Fruit fly (Drosophila melanogaster) whole organism, embryonic: ENCODE results near the gene kdn.
A peak's percentile ranks its signal among the peaks of the same experiment; 100 is the strongest.

Source experiments
- Asciz ChIP-seq: fragments of 200-800 bp; sonication (Bioruptor generic); optimal IDR thresholded peaks from 2 replicates; lab custom pipeline; 2017; ENCODE audit warnings: missing biosample characterization, mild to moderate bottlenecking, missing genetic modification characterization, missing genetic modification reagents
- Atf3 ChIP-seq: fragments of 200-800 bp; sonication (Bioruptor generic); optimal IDR thresholded peaks from 3 replicates; lab custom pipeline; 2016; ENCODE audit warnings: missing biosample characterization, missing genetic modification characterization
- B-H1 ChIP-seq: fragments of 200-800 bp; sonication (Bioruptor generic); IDR thresholded peaks from 3 replicates; pipeline ENCODE4 v1.3.6; 2022; ENCODE audit warnings: missing biosample characterization, missing genetic modification characterization
- BEAF-32 ChIP-seq: fragments of 200-800 bp; sonication (Bioruptor generic); optimal IDR thresholded peaks from 3 replicates; lab custom pipeline; 2017; ENCODE audit warnings: missing biosample characterization, missing genetic modification characterization, mild to moderate bottlenecking, moderate library complexity, missing genetic modification reagents
- CG10274 ChIP-seq: fragments of 200-800 bp; sonication (Bioruptor generic); optimal IDR thresholded peaks from 3 replicates; lab custom pipeline; 2017; ENCODE audit warnings: missing biosample characterization, mild to moderate bottlenecking, missing genetic modification characterization
- CG10959 ChIP-seq: fragments of 200-800 bp; sonication (Bioruptor generic); IDR thresholded peaks from 2 replicates; pipeline ENCODE4 v1.3.6; 2022; ENCODE audit warnings: missing biosample characterization, missing genetic modification characterization
- CG12155 ChIP-seq: fragments of 200-800 bp; sonication (Bioruptor generic); optimal IDR thresholded peaks from 3 replicates; lab custom pipeline; 2016; ENCODE audit warnings: missing biosample characterization, missing genetic modification characterization
- CG12219 ChIP-seq: fragments of 200-800 bp; sonication (Bioruptor generic); optimal IDR thresholded peaks from 3 replicates; lab custom pipeline; 2018; ENCODE audit warnings: missing biosample characterization, mild to moderate bottlenecking, missing genetic modification characterization
- CG12769 ChIP-seq: fragments of 200-800 bp; sonication (Bioruptor generic); optimal IDR thresholded peaks from 2 replicates; lab custom pipeline; 2019; ENCODE audit warnings: missing biosample characterization, mild to moderate bottlenecking, missing genetic modification characterization, moderate library complexity
- CG13287 ChIP-seq: fragments of 200-800 bp; sonication (Bioruptor generic); IDR thresholded peaks from 2 replicates; pipeline ENCODE4 v1.3.6; 2022; ENCODE audit warnings: missing biosample characterization, missing genetic modification characterization; ENCODE audit not compliant: partially characterized antibody
- CG14667 ChIP-seq: fragments of 200-800 bp; sonication (Bioruptor generic); IDR thresholded peaks from 2 replicates; pipeline ENCODE4 v1.3.6; 2022; ENCODE audit warnings: missing biosample characterization, missing genetic modification characterization
- CG14860 ChIP-seq: fragments of 200-800 bp; sonication (Bioruptor generic); IDR thresholded peaks from 3 replicates; pipeline ENCODE4 v1.3.6; 2022; ENCODE audit warnings: missing biosample characterization, missing genetic modification characterization; ENCODE audit not compliant: partially characterized antibody
- CG15601 ChIP-seq: fragments of 200-800 bp; sonication (Bioruptor generic); optimal IDR thresholded peaks from 3 replicates; lab custom pipeline; 2019; ENCODE audit warnings: missing biosample characterization, mild to moderate bottlenecking, missing genetic modification characterization, moderate library complexity
- CG1792 ChIP-seq: fragments of 200-800 bp; sonication (Bioruptor generic); optimal IDR thresholded peaks from 2 replicates; lab custom pipeline; 2016; ENCODE audit warnings: missing biosample characterization, missing genetic modification characterization
- CG18619 ChIP-seq: fragments of 200-800 bp; sonication (Bioruptor generic); optimal IDR thresholded peaks from 3 replicates; lab custom pipeline; 2017; ENCODE audit warnings: missing biosample characterization, mild to moderate bottlenecking, missing genetic modification characterization
- CG18764 ChIP-seq: fragments of 200-800 bp; sonication (Bioruptor generic); optimal IDR thresholded peaks from 3 replicates; lab custom pipeline; 2016; ENCODE audit warnings: missing biosample characterization, missing genetic modification characterization
- CG2199 ChIP-seq: fragments of 200-800 bp; sonication (Bioruptor generic); IDR thresholded peaks from 3 replicates; pipeline ENCODE4 v1.3.6; 2022; ENCODE audit warnings: missing biosample characterization, missing genetic modification characterization
- CG3847 ChIP-seq: fragments of 200-800 bp; sonication (Bioruptor generic); IDR thresholded peaks from 2 replicates; pipeline ENCODE4 v1.3.6; 2022; ENCODE audit warnings: missing biosample characterization, missing genetic modification characterization
- CG6791 ChIP-seq: fragments of 200-800 bp; sonication (Bioruptor generic); IDR thresholded peaks from 3 replicates; pipeline ENCODE4 v1.3.6; 2022; ENCODE audit warnings: missing biosample characterization, missing genetic modification characterization; ENCODE audit not compliant: partially characterized antibody
- CG7839 ChIP-seq: fragments of 200-800 bp; sonication (Bioruptor generic); optimal IDR thresholded peaks from 3 replicates; lab custom pipeline; 2018; ENCODE audit warnings: missing biosample characterization, mild to moderate bottlenecking, missing genetic modification characterization, moderate library complexity
- Chrac-16 ChIP-seq: fragments of 200-800 bp; sonication (Bioruptor generic); optimal IDR thresholded peaks from 3 replicates; lab custom pipeline; 2016; ENCODE audit warnings: missing biosample characterization, missing genetic modification characterization
- Deaf1 ChIP-seq: fragments of 200-800 bp; optimal IDR thresholded peaks from 3 replicates; lab custom pipeline; 2019; ENCODE audit warnings: missing biosample characterization, mild to moderate bottlenecking, missing genetic modification characterization, moderate library complexity
- Fer3 ChIP-seq: fragments of 200-800 bp; sonication (Bioruptor generic); optimal IDR thresholded peaks from 2 replicates; lab custom pipeline; 2018; ENCODE audit warnings: missing biosample characterization, mild to moderate bottlenecking, missing genetic modification characterization, moderate library complexity
- H2.0 ChIP-seq: fragments of 200-800 bp; sonication (Bioruptor generic); IDR thresholded peaks from 2 replicates; pipeline ENCODE4 v1.3.6; 2022; ENCODE audit warnings: missing biosample characterization, missing genetic modification characterization
- HLH54F ChIP-seq: fragments of 200-800 bp; sonication (Bioruptor generic); optimal IDR thresholded peaks from 3 replicates; lab custom pipeline; 2016; ENCODE audit warnings: missing biosample characterization, missing genetic modification characterization
- Hr78 ChIP-seq, 2 experiments: fragments of 200-800 bp in 1 of 2; fragments of >200 bp in 1 of 2; sonication (Bioruptor generic) in 1 of 2; optimal IDR thresholded peaks; 2 replicates each; lab custom pipeline; 2017 to 2019; ENCODE audit warnings: missing biosample characterization in 2 of 2, missing genetic modification characterization in 2 of 2, mild to moderate bottlenecking in 1 of 2, moderate library complexity in 1 of 2
- MTF-1 ChIP-seq: fragments of 200-800 bp; sonication (Bioruptor generic); optimal IDR thresholded peaks from 2 replicates; lab custom pipeline; 2018; ENCODE audit warnings: missing biosample characterization, mild to moderate bottlenecking, missing genetic modification characterization, borderline replicate concordance
- Mes4 ChIP-seq: fragments of 200-800 bp; sonication (Bioruptor generic); optimal IDR thresholded peaks from 2 replicates; lab custom pipeline; 2016; ENCODE audit warnings: missing biosample characterization, missing genetic modification characterization
- NfI ChIP-seq: fragments of 200-800 bp; sonication (Bioruptor generic); optimal IDR thresholded peaks from 3 replicates; lab custom pipeline; 2018; ENCODE audit warnings: missing biosample characterization, mild to moderate bottlenecking, missing genetic modification characterization, moderate library complexity
- Xbp1 ChIP-seq: fragments of 200-800 bp; sonication (Bioruptor generic); optimal IDR thresholded peaks from 3 replicates; lab custom pipeline; 2016; ENCODE audit warnings: missing biosample characterization, mild to moderate bottlenecking, missing genetic modification characterization
- ab ChIP-seq: fragments of 200-800 bp; sonication (Bioruptor generic); optimal IDR thresholded peaks from 2 replicates; lab custom pipeline; 2016; ENCODE audit warnings: missing biosample characterization, missing genetic modification characterization
- ase ChIP-seq: fragments of 200-800 bp; sonication (Bioruptor generic); IDR thresholded peaks from 3 replicates; pipeline ENCODE4 v1.3.6; 2022; ENCODE audit warnings: missing biosample characterization, missing genetic modification characterization
- ash1 ChIP-seq: fragments of 200-800 bp; sonication (Bioruptor generic); optimal IDR thresholded peaks from 2 replicates; lab custom pipeline; 2018; ENCODE audit warnings: missing biosample characterization, mild to moderate bottlenecking, missing genetic modification characterization
- bigmax ChIP-seq: fragments of 200-800 bp; sonication (Bioruptor generic); optimal IDR thresholded peaks from 2 replicates; lab custom pipeline; 2018; ENCODE audit warnings: missing biosample characterization, mild to moderate bottlenecking, missing genetic modification characterization
- bowl ChIP-seq: fragments of 200-800 bp; sonication (Bioruptor generic); IDR thresholded peaks from 2 replicates; pipeline ENCODE4 v1.3.6; 2022; ENCODE audit warnings: missing biosample characterization, missing genetic modification characterization
- btn ChIP-seq: fragments of 200-800 bp; sonication (Bioruptor generic); optimal IDR thresholded peaks from 2 replicates; lab custom pipeline; 2016; ENCODE audit warnings: missing biosample characterization, missing genetic modification characterization
- exex ChIP-seq: fragments of 200-800 bp; sonication (Bioruptor generic); optimal IDR thresholded peaks from 4 replicates; lab custom pipeline; 2018; ENCODE audit warnings: missing biosample characterization, mild to moderate bottlenecking, missing genetic modification characterization, moderate library complexity
- grn ChIP-seq: fragments of 200-800 bp; sonication (Bioruptor generic); optimal IDR thresholded peaks from 3 replicates; lab custom pipeline; 2017; ENCODE audit warnings: missing biosample characterization, missing genetic modification characterization
- kay ChIP-seq: fragments of 200-800 bp; sonication (Bioruptor generic); optimal IDR thresholded peaks from 2 replicates; lab custom pipeline; 2016; ENCODE audit warnings: missing biosample characterization, missing genetic modification characterization
- lilli ChIP-seq: fragments of 200-800 bp; sonication (Bioruptor generic); optimal IDR thresholded peaks from 3 replicates; lab custom pipeline; 2016; ENCODE audit warnings: missing biosample characterization, missing genetic modification characterization
- mld ChIP-seq: fragments of 200-800 bp; sonication (Bioruptor generic); IDR thresholded peaks from 3 replicates; pipeline ENCODE4 v1.3.6; 2022; ENCODE audit warnings: missing biosample characterization, missing genetic modification characterization; ENCODE audit not compliant: partially characterized antibody
- org-1 ChIP-seq: fragments of 200-800 bp; sonication (Bioruptor generic); optimal IDR thresholded peaks from 2 replicates; lab custom pipeline; 2017; ENCODE audit warnings: missing biosample characterization, missing genetic modification characterization
- pros ChIP-seq: fragments of 200-800 bp; sonication (Bioruptor generic); optimal IDR thresholded peaks from 3 replicates; lab custom pipeline; 2019; ENCODE audit warnings: missing biosample characterization, mild to moderate bottlenecking, missing genetic modification characterization, moderate library complexity
- slbo ChIP-seq: fragments of 200-800 bp; sonication (Bioruptor generic); IDR thresholded peaks from 2 replicates; pipeline ENCODE4 v1.3.6; 2022; ENCODE audit warnings: missing biosample characterization, missing genetic modification characterization
- ssp ChIP-seq: fragments of 200-800 bp; sonication (Bioruptor generic); IDR thresholded peaks from 2 replicates; pipeline ENCODE4 v1.3.6; 2022; ENCODE audit warnings: missing biosample characterization, missing genetic modification characterization
- toy ChIP-seq: fragments of 200-800 bp; sonication (Bioruptor generic); IDR thresholded peaks from 2 replicates; pipeline ENCODE4 v1.3.6; 2022; ENCODE audit warnings: missing biosample characterization, missing genetic modification characterization
- tx ChIP-seq: fragments of 200-800 bp; sonication (Bioruptor generic); optimal IDR thresholded peaks from 2 replicates; lab custom pipeline; 2016; ENCODE audit warnings: missing biosample characterization, missing genetic modification characterization
- unc-4 ChIP-seq: fragments of 200-800 bp; sonication (Bioruptor generic); IDR thresholded peaks from 2 replicates; pipeline ENCODE4 v1.3.6; 2022; ENCODE audit warnings: missing biosample characterization, missing genetic modification characterization; ENCODE audit not compliant: partially characterized antibody
- vfl ChIP-seq: fragments of 200-800 bp; sonication (Bioruptor generic); optimal IDR thresholded peaks from 2 replicates; lab custom pipeline; 2016; ENCODE audit warnings: missing biosample characterization, missing genetic modification characterization
- vvl ChIP-seq: fragments of 200-800 bp; sonication (Bioruptor generic); IDR thresholded peaks from 2 replicates; pipeline ENCODE4 v1.3.6; 2022; ENCODE audit warnings: missing biosample characterization, missing genetic modification characterization
- zfh2 ChIP-seq: fragments of 200-800 bp; sonication (Bioruptor generic); optimal IDR thresholded peaks from 2 replicates; lab custom pipeline; 2016; ENCODE audit warnings: missing biosample characterization, missing genetic modification characterization

Gene kdn

dm6 chrX:6353613-6353986, 3.2 kb downstream of the kdn start (continued):
- peak; percentile 81 for TF ChIP-seq slbo
- no peak for TF ChIP-seq grn (GFP tag; lab: Kevin White, UChicago)
- no peak for TF ChIP-seq bowl (GFP tag; lab: Robert Waterston, UW)
- TF ChIP-seq tx = no peak
- peak; percentile 89 for TF ChIP-seq CG18619 (GFP tag; lab: Kevin White, UChicago)
- peak; percentile 80 for TF ChIP-seq Xbp1 (GFP tag; lab: Kevin White, UChicago)
- TF ChIP-seq CG18764 = peak; percentile 76
- TF ChIP-seq B-H1 = peak; percentile 72
- TF ChIP-seq zfh2 (GFP tag; lab: Kevin White, UChicago) = peak; percentile 26
- TF ChIP-seq ash1 (GFP tag; lab: Kevin White, UChicago) = no peak
- peak; percentile 92 for TF ChIP-seq vvl (GFP tag; lab: Robert Waterston, UW)
- no peak for TF ChIP-seq ab
- TF ChIP-seq CG14860 (GFP tag; lab: Robert Waterston, UW) = no peak
- TF ChIP-seq CG10959 (GFP tag; lab: Robert Waterston, UW) = peak; percentile 46; the same call in 1 of the 2 replicates
- TF ChIP-seq Chrac-16 (GFP tag; lab: Kevin White, UChicago) = peak; percentile 77
- TF ChIP-seq org-1 = peak; percentile 87
- TF ChIP-seq CG1792 (GFP tag; lab: Kevin White, UChicago) = no peak
- no peak for TF ChIP-seq Atf3 (GFP tag; lab: Kevin White, UChicago)
- peak; percentile 44 for TF ChIP-seq lilli (GFP tag; lab: Kevin White, UChicago)
- no peak for TF ChIP-seq bigmax (GFP tag; lab: Kevin White, UChicago)
- TF ChIP-seq CG7839 (tag; lab: Kevin White, UChicago) = peak; percentile 93
- TF ChIP-seq H2.0 (GFP tag; lab: Robert Waterston, UW) = peak; percentile 68
- TF ChIP-seq vfl (GFP tag; lab: Kevin White, UChicago) = no peak
- TF ChIP-seq Deaf1 (tag; lab: Kevin White, UChicago) = peak; percentile 65
- peak; percentile 57 for TF ChIP-seq MTF-1
- peak; percentile 95 for TF ChIP-seq CG3847 (GFP tag; lab: Robert Waterston, UW)
- peak; percentile 60 for TF ChIP-seq exex (tag; lab: Kevin White, UChicago)
- TF ChIP-seq CG6791 = no peak
- TF ChIP-seq CG2199 = no peak
- TF ChIP-seq Mes4 (GFP tag; lab: Kevin White, UChicago) = no peak
- TF ChIP-seq ase (GFP tag; lab: Robert Waterston, UW) = peak; percentile 72
- TF ChIP-seq ssp (GFP tag; lab: Robert Waterston, UW) = peak; percentile 69
- no peak for TF ChIP-seq BEAF-32 (GFP tag; lab: Kevin White, UChicago)
- no peak for TF ChIP-seq HLH54F (GFP tag; lab: Kevin White, UChicago)
- TF ChIP-seq mld = no peak
- no peak for TF ChIP-seq unc-4
- peak; percentile 78 for TF ChIP-seq CG12769 (tag; lab: Kevin White, UChicago)
- TF ChIP-seq toy (GFP tag; lab: Robert Waterston, UW) = no peak
- TF ChIP-seq CG14667 (GFP tag; lab: Robert Waterston, UW) = peak; percentile 42; the same call in 1 of the 2 replicates
- peak in 1 of 2 experiments; percentile 81 for TF ChIP-seq Hr78 (GFP tag; optimal IDR thresholded peaks at IDR 0.05; lab: Kevin White, UChicago)
- TF ChIP-seq kay = peak; percentile 66
- TF ChIP-seq CG15601 (tag; lab: Kevin White, UChicago) = peak; percentile 91
- TF ChIP-seq CG10274 (GFP tag; lab: Kevin White, UChicago) = peak; percentile 43
- peak; percentile 75 for TF ChIP-seq CG12155 (GFP tag; lab: Kevin White, UChicago)
- peak; percentile 88 for TF ChIP-seq Fer3 (tag; lab: Kevin White, UChicago)
- TF ChIP-seq CG12219 (GFP tag; lab: Kevin White, UChicago) = peak; percentile 77
- TF ChIP-seq btn (GFP tag; lab: Kevin White, UChicago) = no peak
- TF ChIP-seq NfI (GFP tag; lab: Kevin White, UChicago) = peak; percentile 82
- TF ChIP-seq pros (GFP tag; lab: Kevin White, UChicago) = no peak
- TF ChIP-seq Asciz (GFP tag; lab: Kevin White, UChicago) = peak; percentile 84
- no peak for TF ChIP-seq CG13287
